Worm (Caenorhabditis elegans) whole organism, late embryonic: ENCODE measurements around the gene ZC239.14.

ENCODE experiments used
- C08G9.2 ChIP-seq: sonication (generic microtip); optimal IDR thresholded peaks from 2 replicates; lab custom pipeline; 2016; ENCODE audit warnings: mild to moderate bottlenecking, missing genetic modification characterization, moderate library complexity, missing compliant biosample characterization
- C38D4.7 ChIP-seq: fragments of 200-800 bp; sonication (Bioruptor generic); optimal IDR thresholded peaks from 2 replicates; lab custom pipeline; 2018; ENCODE audit warnings: mild to moderate bottlenecking, missing genetic modification characterization, moderate library complexity, missing compliant biosample characterization
- K02D7.2 ChIP-seq: sonication (generic microtip); optimal IDR thresholded peaks from 2 replicates; lab custom pipeline; 2017; ENCODE audit warnings: mild to moderate bottlenecking, missing genetic modification characterization, missing compliant biosample characterization
- K09A11.1 ChIP-seq: sonication (generic microtip); optimal IDR thresholded peaks from 2 replicates; lab custom pipeline; 2017; ENCODE audit warnings: antibody characterized with exemption, mild to moderate bottlenecking, missing genetic modification characterization, missing compliant biosample characterization; ENCODE audit not compliant: insufficient read depth
- T23F11.4 ChIP-seq: fragments of 200-800 bp; sonication (Bioruptor generic); optimal IDR thresholded peaks from 2 replicates; lab custom pipeline; 2018; ENCODE audit warnings: mild to moderate bottlenecking, missing genetic modification characterization, missing compliant biosample characterization
- Y22D7AL.16 ChIP-seq: sonication (generic microtip); optimal IDR thresholded peaks from 2 replicates; lab custom pipeline; 2016; ENCODE audit warnings: missing genetic modification characterization, missing compliant biosample characterization
- ama-1 ChIP-seq: fragments of 150-350 bp; optimal IDR thresholded peaks from 2 replicates; lab custom pipeline; 2014
- ceh-22 ChIP-seq: sonication (generic microtip); optimal IDR thresholded peaks from 2 replicates; lab custom pipeline; 2017; ENCODE audit warnings: missing biosample characterization, missing genetic modification characterization
- ceh-24 ChIP-seq: sonication (generic microtip); optimal IDR thresholded peaks from 2 replicates; lab custom pipeline; 2016; ENCODE audit warnings: mild to moderate bottlenecking, missing genetic modification characterization, missing compliant biosample characterization
- ceh-30 ChIP-seq: fragments of 150-350 bp; optimal IDR thresholded peaks from 2 replicates; lab custom pipeline; 2014; ENCODE audit warnings: missing biosample characterization, missing genetic modification characterization
- ceh-34 ChIP-seq: sonication (generic microtip); optimal IDR thresholded peaks from 2 replicates; lab custom pipeline; 2016; ENCODE audit warnings: mild to moderate bottlenecking, missing genetic modification characterization, missing compliant biosample characterization
- ceh-45 ChIP-seq: fragments of 200-800 bp; sonication (Bioruptor generic); IDR thresholded peaks from 2 replicates; pipeline ENCODE4 v1.3.6; 2022; ENCODE audit warnings: missing genetic modification reagents, missing genetic modification characterization, missing compliant biosample characterization
- ceh-48 ChIP-seq: sonication (generic microtip); optimal IDR thresholded peaks from 2 replicates; lab custom pipeline; 2016; ENCODE audit warnings: missing genetic modification characterization, inconsistent platforms, missing compliant biosample characterization
- ceh-6 ChIP-seq: fragments of 200-800 bp; sonication (Bioruptor generic); optimal IDR thresholded peaks from 2 replicates; lab custom pipeline; 2018; ENCODE audit warnings: mild to moderate bottlenecking, missing genetic modification characterization, missing compliant biosample characterization
- ceh-9 ChIP-seq: sonication (generic microtip); optimal IDR thresholded peaks from 2 replicates; lab custom pipeline; 2016; ENCODE audit warnings: mild to moderate bottlenecking, missing genetic modification characterization, inconsistent platforms, missing compliant biosample characterization
- che-1 ChIP-seq: sonication (generic microtip); optimal IDR thresholded peaks from 2 replicates; lab custom pipeline; 2016; ENCODE audit warnings: mild to moderate bottlenecking, missing genetic modification characterization, missing compliant biosample characterization
- dmd-4 ChIP-seq: sonication (generic microtip); optimal IDR thresholded peaks from 2 replicates; lab custom pipeline; 2016; ENCODE audit warnings: borderline replicate concordance, missing genetic modification characterization, missing compliant biosample characterization
- elt-2 ChIP-seq: sonication (generic microtip); optimal IDR thresholded peaks from 2 replicates; lab custom pipeline; 2016; ENCODE audit warnings: missing genetic modification reagents, missing genetic modification characterization, missing compliant biosample characterization
- elt-4 ChIP-seq: sonication (generic microtip); optimal IDR thresholded peaks from 2 replicates; lab custom pipeline; 2016; ENCODE audit warnings: missing genetic modification characterization, missing compliant biosample characterization
- eyg-1 ChIP-seq: sonication (generic microtip); optimal IDR thresholded peaks from 2 replicates; lab custom pipeline; 2016; ENCODE audit warnings: missing genotype, missing genetic modification characterization, missing compliant biosample characterization
- fax-1 ChIP-seq: sonication (generic microtip); optimal IDR thresholded peaks from 2 replicates; lab custom pipeline; 2016; ENCODE audit warnings: missing genotype, missing genetic modification characterization, missing compliant biosample characterization
- hlh-13 ChIP-seq: fragments of 200-800 bp; sonication (Bioruptor generic); optimal IDR thresholded peaks from 2 replicates; lab custom pipeline; 2018; ENCODE audit warnings: mild to moderate bottlenecking, missing genetic modification characterization, missing compliant biosample characterization
- hlh-6 ChIP-seq: sonication (generic microtip); optimal IDR thresholded peaks from 2 replicates; lab custom pipeline; 2016; ENCODE audit warnings: missing genotype, missing genetic modification characterization, missing compliant biosample characterization
- lim-6 ChIP-seq: sonication (generic microtip); optimal IDR thresholded peaks from 2 replicates; lab custom pipeline; 2016; ENCODE audit warnings: missing genetic modification characterization, missing compliant biosample characterization
- mec-3 ChIP-seq: sonication (generic microtip); optimal IDR thresholded peaks from 2 replicates; lab custom pipeline; 2016; ENCODE audit warnings: borderline replicate concordance, missing genetic modification characterization, missing compliant biosample characterization
- nfya-1 ChIP-seq: sonication (generic microtip); optimal IDR thresholded peaks from 2 replicates; lab custom pipeline; 2017; ENCODE audit warnings: missing genetic modification characterization, mild to moderate bottlenecking, missing compliant biosample characterization, antibody characterized with exemption, moderate library complexity
- nhr-11 ChIP-seq: fragments of 150-350 bp; optimal IDR thresholded peaks from 2 replicates; lab custom pipeline; 2014; ENCODE audit warnings: missing biosample characterization, missing genetic modification characterization
- nhr-232 ChIP-seq: sonication (generic microtip); optimal IDR thresholded peaks from 2 replicates; lab custom pipeline; 2016; ENCODE audit warnings: missing genetic modification characterization, missing compliant biosample characterization
- pax-1 ChIP-seq: fragments of 150-350 bp; optimal IDR thresholded peaks from 2 replicates; lab custom pipeline; 2014; ENCODE audit warnings: missing biosample characterization, missing genetic modification characterization
- pha-2 ChIP-seq: sonication (generic microtip); optimal IDR thresholded peaks from 2 replicates; lab custom pipeline; 2017; ENCODE audit warnings: mild to moderate bottlenecking, missing genetic modification characterization, missing compliant biosample characterization
- pha-4 ChIP-seq: fragments of 150-350 bp; optimal IDR thresholded peaks from 2 replicates; lab custom pipeline; 2018; ENCODE audit warnings: missing biosample characterization, missing genetic modification reagents, missing genetic modification characterization
- ref-2 ChIP-seq: sonication (generic microtip); optimal IDR thresholded peaks from 2 replicates; lab custom pipeline; 2016; ENCODE audit warnings: missing genetic modification characterization, missing compliant biosample characterization
- sox-2 ChIP-seq: fragments of 200-800 bp; sonication (Bioruptor generic); IDR thresholded peaks from 2 replicates; pipeline ENCODE4 v1.3.6; 2022; ENCODE audit warnings: missing genetic modification reagents, missing genetic modification characterization, missing compliant biosample characterization
- tbx-2 ChIP-seq: sonication (generic microtip); optimal IDR thresholded peaks from 2 replicates; lab custom pipeline; 2016; ENCODE audit warnings: missing genetic modification characterization, missing compliant biosample characterization
- ttx-3 ChIP-seq: sonication (generic microtip); optimal IDR thresholded peaks from 2 replicates; lab custom pipeline; 2016; ENCODE audit warnings: missing genetic modification reagents, missing genetic modification characterization, missing compliant biosample characterization
- unc-3 ChIP-seq, 2 experiments: fragments of 200-800 bp in 1 of 2; sonication (Bioruptor generic) in 1 of 2; sonication (generic microtip) in 1 of 2; conservative IDR thresholded peaks in 1 of 2; optimal IDR thresholded peaks in 1 of 2; 2 replicates each; pipeline versions ENCODE4 v1.3.6 to Lab custom; 2016 to 2022; ENCODE audit warnings: missing compliant biosample characterization in 2 of 2, missing genetic modification characterization in 2 of 2, missing genetic modification reagents in 1 of 2
- unc-55 ChIP-seq: sonication (generic microtip); optimal IDR thresholded peaks from 2 replicates; lab custom pipeline; 2017; ENCODE audit warnings: missing biosample characterization, missing genetic modification reagents, missing genetic modification characterization
- unc-86 ChIP-seq: sonication (generic microtip); optimal IDR thresholded peaks from 2 replicates; lab custom pipeline; 2016; ENCODE audit warnings: missing genetic modification characterization, missing compliant biosample characterization
- zip-5 ChIP-seq: sonication (generic microtip); optimal IDR thresholded peaks from 2 replicates; lab custom pipeline; 2016; ENCODE audit warnings: missing genetic modification characterization, missing compliant biosample characterization

Gene ZC239.14

ce11 chrII:3247556-3247955 lies 25.7 kb upstream of the ZC239.14 start:
- no peak for TF ChIP-seq ceh-48 (tag; lab: Kevin White, UChicago)
- TF ChIP-seq nhr-232 (tag; lab: Kevin White, UChicago), result no peak
- TF ChIP-seq ceh-24, result no peak
- TF ChIP-seq K02D7.2, result no peak
- no peak for TF ChIP-seq nfya-1 (tag; lab: Kevin White, UChicago)
- no peak for TF ChIP-seq elt-2
- TF ChIP-seq ttx-3 (tag; lab: Kevin White, UChicago), result no peak
- TF ChIP-seq Y22D7AL.16 (tag; lab: Kevin White, UChicago), result no peak
- TF ChIP-seq unc-55, result no peak
- no peak for TF ChIP-seq sox-2 (GFP tag; lab: Robert Waterston, UW)

ce11 chrII:3245836-3246235 lies 24.0 kb upstream of the ZC239.14 start, which contains the start of gene C17F4.7:
Gene C17F4.7, minus strand, starts transcription at chrII:3246015.
- TF ChIP-seq mec-3 (tag; lab: Kevin White, UChicago) (no peak), ref-2 (no peak), ama-1 (lab: Kevin White, UChicago) (no peak), T23F11.4 (GFP tag; lab: Kevin White, UChicago) (no peak), pha-4 (tag; lab: Kevin White, UChicago) (no peak), dmd-4 (no peak), nhr-232 (tag; lab: Kevin White, UChicago) (no peak), ceh-30 (tag; lab: Kevin White, UChicago) (no peak), ceh-34 (tag; lab: Kevin White, UChicago) (no peak), K02D7.2 (no peak)

ce11 chrII:3244758-3245157 lies 22.9 kb upstream of the ZC239.14 start:
- TF ChIP-seq C38D4.7 (no peak), K09A11.1 (tag; lab: Kevin White, UChicago) (no peak), lim-6 (tag; lab: Kevin White, UChicago) (no peak)

ce11 chrII:3244070-3244469 lies 22.2 kb upstream of the ZC239.14 start, which contains the start of gene C17F4.12:
Gene C17F4.12, minus strand, starts transcription at chrII:3244170.
- TF ChIP-seq ama-1 (lab: Kevin White, UChicago) (no peak), pax-1 (tag; lab: Kevin White, UChicago) (no peak), ceh-22 (no peak), unc-3 (GFP tag; conservative IDR thresholded peaks at IDR 0.05; lab: Robert Waterston, UW) (no peak), unc-3 (tag; optimal IDR thresholded peaks at IDR 0.05; lab: Kevin White, UChicago) (no peak), K02D7.2 (no peak), zip-5 (tag; lab: Kevin White, UChicago) (no peak), hlh-6 (tag; lab: Kevin White, UChicago) (no peak), ceh-48 (tag; lab: Kevin White, UChicago) (no peak), K09A11.1 (tag; lab: Kevin White, UChicago) (no peak), hlh-13 (GFP tag; lab: Kevin White, UChicago) (no peak), pha-2 (no peak), ceh-9 (tag; lab: Kevin White, UChicago) (no peak)

ce11 chrII:3241842-3242241 lies 20.0 kb upstream of the ZC239.14 start:
- TF ChIP-seq eyg-1 (tag; lab: Kevin White, UChicago) (no peak), ceh-48 (tag; lab: Kevin White, UChicago) (no peak), elt-4 (tag; lab: Kevin White, UChicago) (no peak), nhr-11 (tag; lab: Kevin White, UChicago) (no peak), ceh-45 (GFP tag; lab: Robert Waterston, UW) (no peak), ceh-6 (GFP tag; lab: Kevin White, UChicago) (no peak), fax-1 (tag; lab: Kevin White, UChicago) (no peak), pha-2 (no peak), unc-86 (tag; lab: Kevin White, UChicago) (no peak), C08G9.2 (tag; lab: Kevin White, UChicago) (no peak), che-1 (tag; lab: Kevin White, UChicago) (no peak), tbx-2 (tag; lab: Kevin White, UChicago) (no peak)
